Worm (Caenorhabditis elegans): Measurements from ENCODE around the gene grl-30.

grl-30 gene

DNA sequence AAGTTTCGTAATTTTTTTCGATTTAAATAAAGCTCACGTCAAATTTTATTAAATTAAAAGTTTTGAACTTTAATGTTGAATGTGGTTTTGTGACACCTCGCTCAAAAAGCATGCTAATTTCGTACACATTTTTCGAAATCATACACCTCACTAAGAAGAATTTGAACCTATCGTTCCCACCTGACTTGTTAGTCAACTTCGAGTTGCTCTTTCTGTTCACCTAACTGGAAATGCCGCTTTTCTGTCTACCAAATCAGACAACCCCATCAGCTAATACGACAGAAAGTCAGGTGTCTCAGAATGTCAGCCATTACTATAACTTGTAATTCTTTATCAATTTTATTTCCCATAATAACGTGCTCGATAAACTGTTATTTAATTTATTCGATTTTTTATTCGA is 25.7 kb upstream of the grl-30 start, which contains the start of gene srbc-66:
TSS of gene srbc-66 (plus strand) at position 301 of the 400 bp plus-strand sequence.
- no peak for TF ChIP-seq ZK185.1 (tag; optimal IDR thresholded peaks at IDR 0.05; ENCODE audit: poor library complexity, severe bottlenecking)
- no peak for TF ChIP-seq B0019.2 (GFP tag; conservative IDR thresholded peaks at IDR 0.05)

DNA sequence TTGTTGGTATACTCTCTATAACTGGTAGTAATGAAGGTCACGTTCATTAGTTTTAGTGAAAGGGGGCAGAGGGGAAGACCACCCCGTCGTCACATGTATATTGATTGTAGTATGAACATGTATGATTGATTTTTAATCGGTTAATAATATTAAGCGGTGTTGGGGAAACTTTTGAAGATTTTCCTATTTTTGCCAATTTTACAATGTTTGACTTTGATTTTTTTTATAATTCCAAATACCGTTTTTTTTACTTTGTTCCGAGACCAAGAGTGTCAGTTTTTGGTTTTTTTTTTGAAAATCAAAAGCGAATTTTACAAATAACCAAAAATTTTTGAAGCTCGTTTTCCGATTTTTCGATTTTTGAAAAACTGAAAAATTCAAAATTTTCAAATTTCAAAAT is 20.8 kb upstream of the grl-30 start, which contains the start of gene nhr-221:
TSS of gene nhr-221 (minus strand) at position 101 of the 400 bp plus-strand sequence.
- TF ChIP-seq let-526 (GFP tag; IDR thresholded peaks at IDR 0.05) = no peak
- no peak for TF ChIP-seq ceh-91 (GFP tag; IDR thresholded peaks at IDR 0.05)
- no peak for TF ChIP-seq cebp-1 (GFP tag; IDR thresholded peaks at IDR 0.05)
- TF ChIP-seq cebp-1 (tag; optimal IDR thresholded peaks at IDR 0.05) = no peak
- TF ChIP-seq ccch-3 (GFP tag; optimal IDR thresholded peaks at IDR 0.05) = no peak
- TF ChIP-seq sea-2 (GFP tag; IDR thresholded peaks at IDR 0.05) = no peak
- TF ChIP-seq fkh-3 (tag; optimal IDR thresholded peaks at IDR 0.05) = no peak
- no peak for TF ChIP-seq snpc-3.4 (tag; optimal IDR thresholded peaks at IDR 0.05)
- no peak for TF ChIP-seq F39B2.1 (GFP tag; IDR thresholded peaks at IDR 0.05)
- no peak for TF ChIP-seq ztf-18 (tag; optimal IDR thresholded peaks at IDR 0.05)
- no peak for TF ChIP-seq Y56A3A.18 (GFP tag; IDR thresholded peaks at IDR 0.05)
- TF ChIP-seq efl-1 (GFP tag; optimal IDR thresholded peaks at IDR 0.05) = no peak
- no peak for TF ChIP-seq ceh-79 (tag; optimal IDR thresholded peaks at IDR 0.05)
- TF ChIP-seq attf-3 (GFP tag; conservative IDR thresholded peaks at IDR 0.05) = no peak
- TF ChIP-seq egrh-3 (GFP tag; IDR thresholded peaks at IDR 0.05) = no peak
- no peak for TF ChIP-seq rec-8 (tag; optimal IDR thresholded peaks at IDR 0.05)
- no peak for TF ChIP-seq T07F8.4 (tag; optimal IDR thresholded peaks at IDR 0.05)
- no peak for TF ChIP-seq hsf-1 (GFP tag; IDR thresholded peaks at IDR 0.05)
- no peak for TF ChIP-seq chd-7 (tag; optimal IDR thresholded peaks at IDR 0.05)

DNA sequence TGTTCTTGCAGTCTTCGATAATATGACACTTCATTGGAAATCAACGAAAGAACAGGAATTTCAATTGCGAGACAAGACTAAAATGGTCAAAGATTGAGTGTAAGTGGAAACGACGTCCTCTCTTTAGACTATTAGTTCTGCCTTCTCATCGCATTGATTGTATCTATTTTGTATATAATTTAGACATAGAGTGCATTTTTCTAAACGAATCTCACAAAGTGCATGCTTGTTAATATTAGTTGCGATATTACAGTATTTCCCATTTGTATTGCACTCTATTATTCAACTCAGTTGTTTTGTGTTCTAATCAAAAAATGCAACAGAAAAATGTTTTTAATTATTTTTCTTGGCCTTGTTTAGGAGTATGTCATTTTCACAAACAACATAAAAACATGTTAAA is 17.8 kb upstream of the grl-30 start, which contains the start of gene nhr-93:
TSS of gene nhr-93 (minus strand) at position 101 of the 400 bp plus-strand sequence.
- no peak for TF ChIP-seq B0336.3 (GFP tag; IDR thresholded peaks at IDR 0.05)
- TF ChIP-seq lag-1 (GFP tag; IDR thresholded peaks at IDR 0.05) = no peak
- no peak for TF ChIP-seq zfh-2 (GFP tag; conservative IDR thresholded peaks at IDR 0.05)
- TF ChIP-seq ceh-40 (GFP tag; IDR thresholded peaks at IDR 0.05) = no peak
- no peak for TF ChIP-seq pbrm-1 (GFP tag; IDR thresholded peaks at IDR 0.05)
- TF ChIP-seq attf-3 (GFP tag; conservative IDR thresholded peaks at IDR 0.05) = no peak
- TF ChIP-seq nhr-27 (tag; optimal IDR thresholded peaks at IDR 0.05) = no peak
- no peak for TF ChIP-seq snpc-3.4 (tag; optimal IDR thresholded peaks at IDR 0.05)
- no peak for TF ChIP-seq lin-26 (GFP tag; IDR thresholded peaks at IDR 0.05)
- TF ChIP-seq ztf-22 (GFP tag; optimal IDR thresholded peaks at IDR 0.05) = no peak
- no peak for TF ChIP-seq F33H1.4 (GFP tag; IDR thresholded peaks at IDR 0.05)
- no peak for TF ChIP-seq Y53G8AR.9 (GFP tag; conservative IDR thresholded peaks at IDR 0.05)
- no peak for TF ChIP-seq madf-10 (tag; optimal IDR thresholded peaks at IDR 0.05)
- TF ChIP-seq gei-17 (GFP tag; optimal IDR thresholded peaks at IDR 0.05) = no peak
- no peak for TF ChIP-seq hrde-1 (tag; optimal IDR thresholded peaks at IDR 0.05; ENCODE audit: borderline replicate concordance)
- TF ChIP-seq lin-40 (tag; optimal IDR thresholded peaks at IDR 0.05) = no peak
- TF ChIP-seq C17E4.6 (GFP tag; IDR thresholded peaks at IDR 0.05) = no peak
- no peak for TF ChIP-seq fkh-3 (tag; optimal IDR thresholded peaks at IDR 0.05)
- no peak for TF ChIP-seq mcd-1 (GFP tag; IDR thresholded peaks at IDR 0.05)
- no peak for TF ChIP-seq akir-1 (GFP tag; optimal IDR thresholded peaks at IDR 0.05)
